Fruit fly (Drosophila melanogaster) Kc167 (cell line): Measurements from ENCODE around the gene CG45002.

ENCODE experiments used
- h ChIP-seq: fragments of >200 bp; optimal IDR thresholded peaks from 3 replicates; lab custom pipeline; 2018; ENCODE audit warnings: missing external identifiers
- insv ChIP-seq: fragments of >200 bp; optimal IDR thresholded peaks from 3 replicates; lab custom pipeline; 2018; ENCODE audit warnings: missing external identifiers
- psq ChIP-seq: fragments of >200 bp; optimal IDR thresholded peaks from 2 replicates; lab custom pipeline; 2017; ENCODE audit warnings: missing external identifiers

- TF ChIP-seq psq (lab: Kevin White, UChicago) (no peak), insv (no peak), h (lab: Kevin White, UChicago) (no peak)
Measured at dm6 chrX:17076449-17077289, 10.1 kb upstream of the CG45002 start.
